Fruit fly (Drosophila melanogaster) whole organism, wandering third instar larva: Measurements from ENCODE around the gene CG16723.

Source experiments
- CG32264 ChIP-seq: fragments of 200-800 bp; sonication (Bioruptor generic); optimal IDR thresholded peaks from 2 replicates; lab custom pipeline; 2016; ENCODE audit warnings: missing biosample characterization, missing genetic modification characterization
- CrebA ChIP-seq: fragments of 200-800 bp; sonication (Bioruptor generic); optimal IDR thresholded peaks from 2 replicates; lab custom pipeline; 2016; ENCODE audit warnings: missing biosample characterization, mild to moderate bottlenecking, missing genetic modification characterization, borderline replicate concordance
- HLH106 ChIP-seq: fragments of 200-800 bp; optimal IDR thresholded peaks from 3 replicates; lab custom pipeline; 2019; ENCODE audit warnings: missing biosample characterization, mild to moderate bottlenecking, missing genetic modification characterization, moderate library complexity
- Hnf4 ChIP-seq: fragments of 200-800 bp; sonication (Bioruptor generic); optimal IDR thresholded peaks from 2 replicates; lab custom pipeline; 2016; ENCODE audit warnings: missing biosample characterization, mild to moderate bottlenecking, missing genetic modification characterization
- Hr78 ChIP-seq: fragments of >200 bp; optimal IDR thresholded peaks from 2 replicates; lab custom pipeline; 2017; ENCODE audit warnings: missing biosample characterization, missing genetic modification characterization
- Hr83 ChIP-seq: fragments of 200-300 bp; sonication (Bioruptor generic); optimal IDR thresholded peaks from 2 replicates; lab custom pipeline; 2016; ENCODE audit warnings: missing biosample characterization, mild to moderate bottlenecking, missing genetic modification characterization, moderate library complexity; ENCODE audit not compliant: poor library complexity, severe bottlenecking
- Jra ChIP-seq: sonication (Bioruptor generic); optimal IDR thresholded peaks from 2 replicates; lab custom pipeline; 2016; ENCODE audit warnings: missing biosample characterization, missing genetic modification characterization
- Mio ChIP-seq: sonication (Bioruptor generic); optimal IDR thresholded peaks from 2 replicates; lab custom pipeline; 2016; ENCODE audit warnings: missing biosample characterization, missing genetic modification characterization
- Myc ChIP-seq: fragments of >200 bp; optimal IDR thresholded peaks from 2 replicates; lab custom pipeline; 2017
- N ChIP-seq: fragments of >200 bp; optimal IDR thresholded peaks from 2 replicates; lab custom pipeline; 2018; ENCODE audit warnings: missing biosample characterization, missing external identifiers, missing genetic modification characterization
- OdsH ChIP-seq: fragments of 200-800 bp; sonication (Bioruptor generic); optimal IDR thresholded peaks from 2 replicates; lab custom pipeline; 2016; ENCODE audit warnings: missing biosample characterization, mild to moderate bottlenecking, missing genetic modification characterization
- Rel ChIP-seq, 2 experiments: fragments of 200-800 bp; sonication (Bioruptor generic) in 1 of 2; optimal IDR thresholded peaks; 2 replicates in 1 of 2; 3 replicates in 1 of 2; lab custom pipeline; 2016 to 2019; ENCODE audit warnings: mild to moderate bottlenecking in 2 of 2, missing biosample characterization in 2 of 2, missing genetic modification characterization in 2 of 2, moderate library complexity in 1 of 2
- Vsx2 ChIP-seq: fragments of 200-300, 225-300 bp; sonication (Bioruptor generic); optimal IDR thresholded peaks from 2 replicates; lab custom pipeline; 2018; ENCODE audit warnings: missing biosample characterization, missing genetic modification characterization; ENCODE audit not compliant: partially characterized antibody
- brk ChIP-seq: fragments of 200-800 bp; sonication (Bioruptor generic); optimal IDR thresholded peaks from 2 replicates; lab custom pipeline; 2016; ENCODE audit warnings: missing biosample characterization, mild to moderate bottlenecking, missing genetic modification characterization
- dl ChIP-seq, 2 experiments: fragments of 175-275, 200-275 bp in 1 of 2; fragments of 200-275 bp in 1 of 2; sonication (Bioruptor generic); optimal IDR thresholded peaks; lab custom pipeline; 2018; ENCODE audit warnings: mild to moderate bottlenecking in 2 of 2, missing biosample characterization in 2 of 2, missing genetic modification characterization in 2 of 2, moderate library complexity in 2 of 2; ENCODE audit not compliant: partially characterized antibody in 2 of 2, insufficient read depth in 1 of 2
- dmrt93B ChIP-seq: fragments of 200-800 bp; sonication (Bioruptor generic); optimal IDR thresholded peaks from 2 replicates; lab custom pipeline; 2018; ENCODE audit warnings: missing biosample characterization, mild to moderate bottlenecking, missing genetic modification characterization
- dsf ChIP-seq: sonication (Bioruptor generic); optimal IDR thresholded peaks from 2 replicates; lab custom pipeline; 2016; ENCODE audit warnings: missing biosample characterization, missing genetic modification characterization, borderline replicate concordance
- ey ChIP-seq: fragments of 200-800 bp; sonication (Bioruptor generic); optimal IDR thresholded peaks from 2 replicates; lab custom pipeline; 2016; ENCODE audit warnings: missing biosample characterization, missing genetic modification characterization
- foxo ChIP-seq, 2 experiments: fragments of 200-800 bp; sonication (Bioruptor generic); optimal IDR thresholded peaks; 2 replicates in 1 of 2; 3 replicates in 1 of 2; lab custom pipeline; 2016 to 2017; ENCODE audit warnings: missing biosample characterization in 2 of 2, missing genetic modification characterization in 2 of 2
- fru ChIP-seq: fragments of 200-800 bp; sonication (Bioruptor generic); optimal IDR thresholded peaks from 3 replicates; lab custom pipeline; 2016; ENCODE audit warnings: missing biosample characterization, mild to moderate bottlenecking, missing genetic modification characterization
- h ChIP-seq: fragments of 200-800 bp; sonication (Bioruptor generic); optimal IDR thresholded peaks from 3 replicates; lab custom pipeline; 2016; ENCODE audit warnings: missing biosample characterization, mild to moderate bottlenecking, missing genetic modification characterization
- jim ChIP-seq: fragments of 175-275, 200-325 bp; sonication (Bioruptor generic); optimal IDR thresholded peaks from 2 replicates; lab custom pipeline; 2016; ENCODE audit warnings: missing biosample characterization, mild to moderate bottlenecking, missing genetic modification characterization
- lola ChIP-seq: fragments of >200 bp; optimal IDR thresholded peaks from 2 replicates; lab custom pipeline; 2017; ENCODE audit warnings: missing biosample characterization, missing genetic modification characterization
- pan ChIP-seq: fragments of >200 bp; optimal IDR thresholded peaks from 2 replicates; lab custom pipeline; 2017
- psq ChIP-seq: fragments of 200-800 bp; sonication (Bioruptor generic); optimal IDR thresholded peaks from 3 replicates; lab custom pipeline; 2017; ENCODE audit warnings: missing biosample characterization, mild to moderate bottlenecking, missing genetic modification characterization, moderate library complexity
- rgr ChIP-seq: fragments of 200-800 bp; sonication (Bioruptor generic); optimal IDR thresholded peaks from 3 replicates; lab custom pipeline; 2016; ENCODE audit warnings: missing biosample characterization, mild to moderate bottlenecking, missing genetic modification characterization
- sage ChIP-seq: fragments of 200-800 bp; sonication (Bioruptor generic); optimal IDR thresholded peaks from 2 replicates; lab custom pipeline; 2016; ENCODE audit warnings: missing biosample characterization, mild to moderate bottlenecking, missing genetic modification characterization
- tai ChIP-seq: sonication (Bioruptor generic); optimal IDR thresholded peaks from 2 replicates; lab custom pipeline; 2016; ENCODE audit warnings: missing biosample characterization, missing genetic modification characterization
- usp ChIP-seq: fragments of >200 bp; optimal IDR thresholded peaks from 2 replicates; lab custom pipeline; 2017; ENCODE audit warnings: missing biosample characterization, missing genetic modification characterization
- woc ChIP-seq: sonication (Bioruptor generic); optimal IDR thresholded peaks from 2 replicates; lab custom pipeline; 2016; ENCODE audit warnings: missing biosample characterization, mild to moderate bottlenecking, missing genetic modification characterization

The CG16723 gene

dm6 chr3R:23637277-23637676, 41.2 kb upstream of the CG16723 start:
- TF ChIP-seq Hr78 (GFP tag; lab: Kevin White, UChicago) (no peak), dl (GFP tag; optimal IDR thresholded peaks at IDR 0.05; lab: Kevin White, UChicago; ENCODE audit: insufficient read depth in 1 of 2, partially characterized antibody in 2 of 2) (no peak)

- TF ChIP-seq lola, result no peak
Observed at dm6 chr3R:23634789-23635188, 38.7 kb upstream of the CG16723 start.

DNA sequence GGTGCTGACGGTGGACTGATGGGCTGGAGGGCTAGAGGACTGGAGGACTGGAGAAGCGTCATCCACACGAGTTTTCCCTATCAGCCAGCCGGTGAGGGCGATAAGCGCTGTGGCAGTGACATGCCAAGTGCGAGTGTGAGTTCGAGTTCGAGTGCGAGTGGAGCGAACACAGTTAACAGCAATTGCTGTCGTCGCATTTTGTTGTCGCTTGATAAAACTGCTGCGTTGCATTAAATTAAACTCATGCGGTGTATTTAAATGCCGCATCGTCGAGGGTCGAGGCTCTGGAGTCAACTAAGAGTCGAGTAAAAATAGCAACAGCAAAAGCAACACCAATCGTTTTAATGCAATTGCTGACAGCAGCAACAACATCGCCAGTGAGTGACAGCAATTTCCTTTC, 33.5 kb upstream of the CG16723 start:
- no peak for TF ChIP-seq pan (lab: Kevin White, UChicago)
- peak; percentile 15 for TF ChIP-seq h (GFP tag; lab: Kevin White, UChicago)

- TF ChIP-seq CrebA (GFP tag; lab: Kevin White, UChicago) (no peak), rgr (GFP tag; lab: Kevin White, UChicago) (no peak), Rel (GFP tag; optimal IDR thresholded peaks at IDR 0.05; lab: Kevin White, UChicago) (no peak), Rel (tag; optimal IDR thresholded peaks at IDR 0.05; lab: Kevin White, UChicago) (no peak), Myc (lab: Kevin White, UChicago) (no peak), woc (GFP tag; lab: Kevin White, UChicago) (no peak), h (GFP tag; lab: Kevin White, UChicago) (no peak), dmrt93B (no peak), HLH106 (tag; lab: Kevin White, UChicago) (no peak), OdsH (GFP tag; lab: Kevin White, UChicago) (no peak), brk (no peak), Vsx2 (GFP tag; lab: Kevin White, UChicago) (no peak), foxo (GFP tag; optimal IDR thresholded peaks at IDR 0.05; lab: Kevin White, UChicago) (no peak), dsf (GFP tag; lab: Kevin White, UChicago) (no peak), Jra (GFP tag; lab: Kevin White, UChicago) (no peak), Hr78 (GFP tag; lab: Kevin White, UChicago) (no peak), Hr83 (GFP tag; lab: Kevin White, UChicago) (no peak), tai (GFP tag; lab: Kevin White, UChicago) (no peak), N (no peak), jim (no peak)
Observed at dm6 chr3R:23627140-23627539, 31.1 kb upstream of the CG16723 start.

dm6 chr3R:23622961-23623360, 26.9 kb upstream of the CG16723 start:
- TF ChIP-seq ey (no peak), usp (GFP tag; lab: Kevin White, UChicago) (no peak), lola (no peak), CG32264 (GFP tag; lab: Kevin White, UChicago) (no peak), N (no peak)

DNA sequence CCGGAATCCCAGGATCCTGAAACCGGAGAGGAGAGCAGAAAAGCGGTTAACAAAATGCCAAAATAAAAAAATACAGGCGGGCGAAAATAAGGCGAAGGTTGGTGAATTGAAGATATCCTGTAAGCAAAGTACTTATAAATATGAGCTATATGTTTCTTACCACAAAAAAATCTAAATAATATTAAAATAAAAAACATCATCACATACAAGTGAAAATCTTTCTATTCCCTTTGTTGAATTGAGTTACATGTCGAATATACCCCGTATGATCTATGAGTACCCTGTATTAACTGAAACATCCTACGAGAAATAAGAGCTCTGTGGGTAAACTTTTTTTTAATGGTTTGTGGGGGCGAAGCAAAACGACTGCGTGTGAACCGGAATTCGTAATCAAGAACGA, 16.0 kb upstream of the CG16723 start:
- TF ChIP-seq CG32264 (GFP tag; lab: Kevin White, UChicago) (no peak), rgr (GFP tag; lab: Kevin White, UChicago) (no peak), fru (no peak), dl (GFP tag; optimal IDR thresholded peaks at IDR 0.05; lab: Kevin White, UChicago; ENCODE audit: insufficient read depth in 1 of 2, partially characterized antibody in 2 of 2) (no peak), dsf (GFP tag; lab: Kevin White, UChicago) (no peak), tai (GFP tag; lab: Kevin White, UChicago) (no peak), foxo (GFP tag; optimal IDR thresholded peaks at IDR 0.05; lab: Kevin White, UChicago) (no peak), Jra (GFP tag; lab: Kevin White, UChicago) (no peak), pan (lab: Kevin White, UChicago) (no peak), psq (no peak), sage (GFP tag; lab: Kevin White, UChicago) (no peak), Mio (GFP tag; lab: Kevin White, UChicago) (no peak), Hnf4 (GFP tag; lab: Kevin White, UChicago) (no peak)
